Worm (Caenorhabditis elegans): Measurements from ENCODE around the gene C02E7.8.

DNA sequence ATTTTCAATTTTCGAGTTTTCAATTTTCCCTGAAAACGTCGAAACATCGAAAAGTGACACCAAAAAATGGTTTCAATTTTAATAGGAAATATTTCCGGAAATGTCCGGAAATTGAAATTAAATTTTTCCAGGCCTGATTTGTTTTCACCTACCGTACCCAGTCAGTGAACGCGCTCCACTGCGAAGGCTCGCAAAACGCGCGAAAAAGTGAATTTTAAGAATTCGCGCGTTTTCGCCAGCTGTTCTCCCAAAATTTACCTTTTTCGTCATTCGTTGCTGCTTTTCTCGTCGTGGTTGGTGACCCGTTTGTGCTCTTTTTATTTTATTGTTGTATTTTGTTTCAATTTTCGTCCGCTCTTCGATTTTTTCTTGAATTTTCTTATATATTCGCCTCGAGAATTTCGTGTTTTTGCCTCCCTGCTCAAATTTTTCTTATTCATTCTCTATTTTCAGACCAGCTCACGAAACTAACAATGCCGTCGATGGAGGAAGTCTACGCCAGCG, 30.6 kb downstream of the C02E7.8 start, which contains the start of gene T19H12.2:
- TF ChIP-seq C04F5.9 (tag; optimal IDR thresholded peaks at IDR 0.05) = no peak
- no peak for TF ChIP-seq zag-1 (tag; optimal IDR thresholded peaks at IDR 0.05)
- no peak for TF ChIP-seq ztf-4 (tag; optimal IDR thresholded peaks at IDR 0.05)
- no peak for TF ChIP-seq nhr-71 (tag; optimal IDR thresholded peaks at IDR 0.05)
- TF ChIP-seq lin-35 (GFP tag; optimal IDR thresholded peaks at IDR 0.05) = no peak
- TF ChIP-seq rnt-1 (tag; optimal IDR thresholded peaks at IDR 0.05) = no peak
- TF ChIP-seq nhr-76 (tag; optimal IDR thresholded peaks at IDR 0.05) = no peak
